Fruit fly (Drosophila melanogaster) whole organism, embryonic: ENCODE results near the gene CG6178.
A peak's percentile ranks its signal among the peaks of the same experiment; 100 is the strongest.

ENCODE experiments used
- Asciz ChIP-seq: fragments of 200-800 bp; sonication (Bioruptor generic); optimal IDR thresholded peaks from 2 replicates; lab custom pipeline; 2017; ENCODE audit warnings: missing biosample characterization, mild to moderate bottlenecking, missing genetic modification characterization, missing genetic modification reagents
- Dip3 ChIP-seq: fragments of 200-800 bp; sonication (Bioruptor generic); optimal IDR thresholded peaks from 3 replicates; lab custom pipeline; 2016; ENCODE audit warnings: missing biosample characterization, missing genetic modification characterization

DNA sequence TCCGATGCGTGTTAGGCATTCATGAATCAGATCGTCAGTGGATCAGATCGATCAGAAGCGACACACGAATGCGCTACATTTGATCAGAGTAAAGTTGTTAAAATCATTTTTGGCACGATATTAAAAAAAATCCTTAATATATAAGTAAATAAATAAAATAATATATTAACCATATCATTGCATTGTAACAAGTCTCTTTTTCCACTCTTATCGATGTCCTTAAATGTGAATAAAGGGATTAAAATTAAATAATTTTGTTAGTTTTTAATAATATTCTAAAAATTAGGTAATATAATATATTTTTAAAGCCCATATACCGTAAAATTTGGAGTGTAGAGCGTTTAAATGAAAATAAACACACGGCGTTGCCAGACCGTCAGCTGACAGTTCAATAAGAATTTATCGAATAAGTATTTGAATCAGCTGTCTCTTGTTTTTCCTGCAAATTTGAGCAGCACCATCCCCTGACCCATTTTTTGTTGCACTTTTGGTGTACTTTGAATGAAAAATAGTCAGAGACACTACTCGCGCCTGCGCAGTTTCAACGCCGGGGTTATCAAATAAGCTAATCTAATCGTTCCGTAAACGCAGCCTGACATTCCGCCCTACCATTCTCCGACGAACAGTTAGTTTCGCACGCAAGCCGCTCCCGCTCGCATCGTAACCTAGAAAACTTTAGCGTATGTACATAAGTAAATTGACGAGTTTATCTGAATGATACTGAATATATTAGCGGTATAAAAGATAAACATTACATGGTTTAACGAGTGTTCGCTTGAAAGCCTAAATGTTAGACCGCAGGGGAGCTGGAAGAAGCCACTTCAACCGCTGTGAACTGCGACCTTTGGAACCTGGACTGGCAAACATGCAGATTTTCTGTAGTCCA lies at the start of gene CG6178, which contains the start of gene p38a:
- TF ChIP-seq Asciz (GFP tag; lab: Kevin White, UChicago) (peak; percentile 97), Dip3 (GFP tag; lab: Kevin White, UChicago) (peak; percentile 76)
